Fruit fly (Drosophila melanogaster) whole organism, embryonic: ENCODE data around the gene CG12112.
A peak's percentile ranks its signal among the peaks of the same experiment; 100 is the strongest.

Experiments used
- ATbp ChIP-seq: fragments of 200-800 bp; sonication (Bioruptor generic); optimal IDR thresholded peaks from 2 replicates; lab custom pipeline; 2017; ENCODE audit warnings: missing biosample characterization, mild to moderate bottlenecking, missing genetic modification characterization, missing genetic modification reagents
- Antp ChIP-seq: fragments of 200-800 bp; sonication (Bioruptor generic); optimal IDR thresholded peaks from 3 replicates; lab custom pipeline; 2016; ENCODE audit warnings: missing biosample characterization, missing genetic modification characterization
- Bteb2 ChIP-seq: fragments of 200-800 bp; sonication (Bioruptor generic); optimal IDR thresholded peaks from 2 replicates; lab custom pipeline; 2016; ENCODE audit warnings: missing biosample characterization, missing genetic modification characterization
- CG10147 ChIP-seq: fragments of 200-800 bp; sonication (Bioruptor generic); optimal IDR thresholded peaks from 2 replicates; lab custom pipeline; 2019; ENCODE audit warnings: missing biosample characterization, mild to moderate bottlenecking, missing genetic modification characterization, moderate library complexity
- CG11696 ChIP-seq: fragments of 200-800 bp; sonication (Bioruptor generic); IDR thresholded peaks from 2 replicates; pipeline ENCODE4 v1.3.6; 2022; ENCODE audit warnings: missing biosample characterization, missing genetic modification characterization
- CG12299 ChIP-seq: fragments of 200-800 bp; sonication (Bioruptor generic); optimal IDR thresholded peaks from 2 replicates; lab custom pipeline; 2018; ENCODE audit warnings: missing biosample characterization, mild to moderate bottlenecking, missing genetic modification characterization
- CG14014 ChIP-seq: fragments of 200-800 bp; sonication (Bioruptor generic); IDR thresholded peaks from 2 replicates; pipeline ENCODE4 v1.3.6; 2022; ENCODE audit warnings: missing biosample characterization, missing genetic modification characterization
- CG1792 ChIP-seq: fragments of 200-800 bp; sonication (Bioruptor generic); optimal IDR thresholded peaks from 2 replicates; lab custom pipeline; 2016; ENCODE audit warnings: missing biosample characterization, missing genetic modification characterization
- CG2199 ChIP-seq: fragments of 200-800 bp; sonication (Bioruptor generic); IDR thresholded peaks from 3 replicates; pipeline ENCODE4 v1.3.6; 2022; ENCODE audit warnings: missing biosample characterization, missing genetic modification characterization
- CG30431 ChIP-seq: fragments of 200-800 bp; sonication (Bioruptor generic); optimal IDR thresholded peaks from 2 replicates; lab custom pipeline; 2017; ENCODE audit warnings: missing biosample characterization, missing genetic modification characterization
- CG32767 ChIP-seq: fragments of 200-800 bp; sonication (Bioruptor generic); IDR thresholded peaks from 2 replicates; pipeline ENCODE4 v1.3.6; 2022; ENCODE audit warnings: missing biosample characterization, missing genetic modification characterization
- CG3407 ChIP-seq: fragments of 200-800 bp; sonication (Bioruptor generic); optimal IDR thresholded peaks from 2 replicates; lab custom pipeline; 2018; ENCODE audit warnings: missing biosample characterization, mild to moderate bottlenecking, missing genetic modification characterization
- CG4282 ChIP-seq: fragments of 200-800 bp; sonication (Bioruptor generic); optimal IDR thresholded peaks from 2 replicates; lab custom pipeline; 2016; ENCODE audit warnings: missing biosample characterization, missing genetic modification characterization
- CG4328 ChIP-seq: fragments of 200-800 bp; sonication (Bioruptor generic); optimal IDR thresholded peaks from 3 replicates; lab custom pipeline; 2017; ENCODE audit warnings: missing biosample characterization, missing genetic modification reagents, missing genetic modification characterization
- CG43689 ChIP-seq: fragments of 200-800 bp; sonication (Bioruptor generic); IDR thresholded peaks from 2 replicates; pipeline ENCODE4 v1.3.6; 2022; ENCODE audit warnings: missing biosample characterization, missing genetic modification characterization
- CG5180 ChIP-seq: fragments of 200-800 bp; sonication (Bioruptor generic); optimal IDR thresholded peaks from 3 replicates; lab custom pipeline; 2017; ENCODE audit warnings: missing biosample characterization, missing genetic modification characterization, mild to moderate bottlenecking, moderate library complexity, missing genetic modification reagents
- CG6654 ChIP-seq: fragments of 200-800 bp; sonication (Bioruptor generic); optimal IDR thresholded peaks from 2 replicates; lab custom pipeline; 2017; ENCODE audit warnings: missing biosample characterization, mild to moderate bottlenecking, missing genetic modification characterization
- CG6854 ChIP-seq: fragments of 200-800 bp; sonication (Bioruptor generic); optimal IDR thresholded peaks from 3 replicates; lab custom pipeline; 2017; ENCODE audit warnings: missing biosample characterization, mild to moderate bottlenecking, missing genetic modification characterization
- CG7987 ChIP-seq: fragments of 200-800 bp; sonication (Bioruptor generic); optimal IDR thresholded peaks from 2 replicates; lab custom pipeline; 2018; ENCODE audit warnings: missing biosample characterization, mild to moderate bottlenecking, missing genetic modification characterization, moderate library complexity
- CG8359 ChIP-seq: fragments of 200-800 bp; sonication (Bioruptor generic); optimal IDR thresholded peaks from 2 replicates; lab custom pipeline; 2017; ENCODE audit warnings: missing biosample characterization, mild to moderate bottlenecking, missing genetic modification characterization, borderline replicate concordance
- CG8388 ChIP-seq: fragments of 200-800 bp; sonication (Bioruptor generic); optimal IDR thresholded peaks from 2 replicates; lab custom pipeline; 2019; ENCODE audit warnings: missing biosample characterization, mild to moderate bottlenecking, missing genetic modification characterization, moderate library complexity
- CG8944 ChIP-seq: fragments of 200-800 bp; sonication (Bioruptor generic); optimal IDR thresholded peaks from 3 replicates; lab custom pipeline; 2016; ENCODE audit warnings: missing biosample characterization, missing genetic modification characterization
- D19B ChIP-seq: fragments of 200-800 bp; sonication (Bioruptor generic); optimal IDR thresholded peaks from 2 replicates; lab custom pipeline; 2017; ENCODE audit warnings: missing biosample characterization, mild to moderate bottlenecking, missing genetic modification characterization
- Dip3 ChIP-seq: fragments of 200-800 bp; sonication (Bioruptor generic); optimal IDR thresholded peaks from 3 replicates; lab custom pipeline; 2016; ENCODE audit warnings: missing biosample characterization, missing genetic modification characterization
- Dp ChIP-seq: fragments of 200-800 bp; sonication (Bioruptor generic); optimal IDR thresholded peaks from 2 replicates; lab custom pipeline; 2018; ENCODE audit warnings: missing biosample characterization, mild to moderate bottlenecking, missing genetic modification characterization, moderate library complexity
- E2f2 ChIP-seq: fragments of 200-800 bp; sonication (Bioruptor generic); IDR thresholded peaks from 2 replicates; pipeline ENCODE4 v1.3.6; 2022; ENCODE audit warnings: missing biosample characterization, missing genetic modification characterization
- HmgD ChIP-seq: fragments of 200-800 bp; sonication (Bioruptor generic); optimal IDR thresholded peaks from 3 replicates; lab custom pipeline; 2016; ENCODE audit warnings: missing biosample characterization, missing genetic modification characterization
- HmgZ ChIP-seq: fragments of 200-800 bp; sonication (Bioruptor generic); optimal IDR thresholded peaks from 2 replicates; lab custom pipeline; 2018; ENCODE audit warnings: missing biosample characterization, mild to moderate bottlenecking, missing genetic modification characterization
- Mrtf ChIP-seq: fragments of 200-800 bp; sonication (Bioruptor generic); IDR thresholded peaks from 3 replicates; pipeline ENCODE4 v1.3.6; 2022; ENCODE audit warnings: missing biosample characterization, missing genetic modification characterization
- Nf-YA ChIP-seq: fragments of 200-800 bp; sonication (Bioruptor generic); IDR thresholded peaks from 2 replicates; pipeline ENCODE4 v1.3.6; 2022; ENCODE audit warnings: missing biosample characterization, missing genetic modification characterization
- Six4 ChIP-seq: fragments of 200-800 bp; sonication (Bioruptor generic); optimal IDR thresholded peaks from 2 replicates; lab custom pipeline; 2016; ENCODE audit warnings: missing biosample characterization, missing genetic modification characterization
- Spps ChIP-seq: fragments of 200-800 bp; sonication (Bioruptor generic); optimal IDR thresholded peaks from 2 replicates; lab custom pipeline; 2018; ENCODE audit warnings: missing biosample characterization, mild to moderate bottlenecking, missing genetic modification characterization
- da ChIP-seq: fragments of 200-800 bp; sonication (Bioruptor generic); optimal IDR thresholded peaks from 2 replicates; lab custom pipeline; 2016; ENCODE audit warnings: missing biosample characterization, missing genetic modification characterization
- dimm ChIP-seq: fragments of 200-800 bp; sonication (Bioruptor generic); IDR thresholded peaks from 2 replicates; pipeline ENCODE4 v1.3.6; 2022; ENCODE audit warnings: missing biosample characterization, missing genetic modification characterization
- dm ChIP-seq: fragments of 200-800 bp; sonication (Bioruptor generic); optimal IDR thresholded peaks from 3 replicates; lab custom pipeline; 2016; ENCODE audit warnings: missing biosample characterization, missing genetic modification characterization
- emc ChIP-seq: fragments of 200-800 bp; sonication (Bioruptor generic); optimal IDR thresholded peaks from 2 replicates; lab custom pipeline; 2016; ENCODE audit warnings: missing biosample characterization, missing genetic modification characterization
- en ChIP-seq: fragments of 200-800 bp; sonication (Bioruptor generic); optimal IDR thresholded peaks from 2 replicates; lab custom pipeline; 2016; ENCODE audit warnings: missing biosample characterization, missing genetic modification characterization
- gfzf ChIP-seq: fragments of 200-800 bp; sonication (Bioruptor generic); optimal IDR thresholded peaks from 2 replicates; lab custom pipeline; 2016; ENCODE audit warnings: missing biosample characterization, mild to moderate bottlenecking, missing genetic modification characterization, moderate library complexity
- hbn ChIP-seq: fragments of 200-800 bp; sonication (Bioruptor generic); IDR thresholded peaks from 2 replicates; pipeline ENCODE4 v1.3.6; 2022; ENCODE audit warnings: missing biosample characterization, missing genetic modification characterization; ENCODE audit not compliant: partially characterized antibody
- jing ChIP-seq: fragments of 200-800 bp; sonication (Bioruptor generic); optimal IDR thresholded peaks from 2 replicates; lab custom pipeline; 2018; ENCODE audit warnings: missing biosample characterization, mild to moderate bottlenecking, missing genetic modification characterization
- klu ChIP-seq: fragments of 200-800 bp; sonication (Bioruptor generic); IDR thresholded peaks from 2 replicates; pipeline ENCODE4 v1.3.6; 2022; ENCODE audit warnings: missing biosample characterization, missing genetic modification characterization
- lola ChIP-seq, 3 experiments: fragments of >200 bp in 2 of 3; fragments of 200-800 bp in 1 of 3; sonication (Bioruptor generic) in 1 of 3; optimal IDR thresholded peaks; 2 replicates each; lab custom pipeline; 2017 to 2019; ENCODE audit warnings: missing biosample characterization in 3 of 3, missing genetic modification characterization in 3 of 3, mild to moderate bottlenecking in 1 of 3, moderate library complexity in 1 of 3
- luna ChIP-seq: fragments of 200-800 bp; sonication (Bioruptor generic); optimal IDR thresholded peaks from 2 replicates; lab custom pipeline; 2016; ENCODE audit warnings: missing biosample characterization, missing genetic modification characterization
- nau ChIP-seq: fragments of 200-800 bp; sonication (Bioruptor generic); optimal IDR thresholded peaks from 3 replicates; lab custom pipeline; 2017; ENCODE audit warnings: missing biosample characterization, mild to moderate bottlenecking, missing genetic modification characterization, missing genetic modification reagents
- sd ChIP-seq: fragments of 200-800 bp; sonication (Bioruptor generic); optimal IDR thresholded peaks from 3 replicates; lab custom pipeline; 2018; ENCODE audit warnings: missing biosample characterization, mild to moderate bottlenecking, missing genetic modification characterization, moderate library complexity
- sens ChIP-seq: fragments of 200-800 bp; sonication (Bioruptor generic); peaks from one replicate; lab custom pipeline; 2016; ENCODE audit warnings: missing biosample characterization, missing genetic modification characterization
- so ChIP-seq: fragments of 200-800 bp; sonication (Bioruptor generic); IDR thresholded peaks from 3 replicates; pipeline ENCODE4 v1.3.6; 2022; ENCODE audit warnings: missing biosample characterization, missing genetic modification characterization
- tgo ChIP-seq: fragments of 200-800 bp; sonication (Bioruptor generic); IDR thresholded peaks from 3 replicates; pipeline ENCODE4 v1.3.6; 2022; ENCODE audit warnings: missing biosample characterization, missing genetic modification characterization
- ttk ChIP-seq: fragments of 200-800 bp; sonication (Bioruptor generic); IDR thresholded peaks from 2 replicates; pipeline ENCODE4 v2.1.2; 2022; ENCODE audit warnings: missing biosample characterization, missing genetic modification characterization
- zf30C ChIP-seq: fragments of 200-800 bp; sonication (Bioruptor generic); optimal IDR thresholded peaks from 3 replicates; lab custom pipeline; 2018; ENCODE audit warnings: missing biosample characterization, mild to moderate bottlenecking, missing genetic modification characterization

CG12112 gene

DNA sequence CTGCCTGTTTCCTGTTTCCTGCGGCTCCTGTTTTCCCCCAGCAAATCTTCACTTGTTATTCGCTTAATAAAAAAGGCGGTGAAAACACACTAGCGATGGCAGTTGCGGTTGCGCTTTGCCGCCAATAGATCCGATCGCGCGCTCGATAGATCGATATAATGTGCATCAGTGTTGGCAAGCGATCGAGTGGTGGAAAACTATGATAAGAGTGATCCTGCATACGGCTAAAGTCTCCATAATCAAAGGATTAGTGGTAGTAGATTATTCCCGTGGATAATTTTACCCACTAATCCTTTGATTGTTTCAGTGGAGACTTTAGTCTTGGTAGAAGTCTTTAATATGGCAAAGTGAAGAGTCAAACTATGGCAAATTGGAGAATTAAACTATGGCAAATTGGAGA is 46.2 kb upstream of the CG12112 start, which contains the start of gene Caf1-180 (continued):
- peak; percentile 52 for TF ChIP-seq gfzf
- no peak for TF ChIP-seq Bteb2
- no peak for TF ChIP-seq zf30C (GFP tag; lab: Kevin White, UChicago)
- no peak for TF ChIP-seq CG11696 (GFP tag; lab: Robert Waterston, UW)
- TF ChIP-seq klu (GFP tag; lab: Robert Waterston, UW): no peak
- TF ChIP-seq Dip3 (GFP tag; lab: Kevin White, UChicago): peak; percentile 39
- no peak for TF ChIP-seq CG2199 (GFP tag; lab: Robert Waterston, UW)
- TF ChIP-seq CG1792 (GFP tag; lab: Kevin White, UChicago): no peak
- no peak for TF ChIP-seq CG6854 (GFP tag; lab: Kevin White, UChicago)
- no peak for TF ChIP-seq ttk (GFP tag; lab: Robert Waterston, UW)
- TF ChIP-seq CG4328: no peak
- no peak for TF ChIP-seq tgo
- no peak for TF ChIP-seq CG32767 (GFP tag; lab: Robert Waterston, UW)
- TF ChIP-seq CG5180 (GFP tag; lab: Kevin White, UChicago): no peak
- no peak for TF ChIP-seq CG8388
- no peak for TF ChIP-seq dm (GFP tag; lab: Kevin White, UChicago)
- peak; percentile 56 for TF ChIP-seq HmgD (GFP tag; lab: Kevin White, UChicago)
- no peak for TF ChIP-seq Six4
- TF ChIP-seq sd: no peak
- TF ChIP-seq jing: no peak
- TF ChIP-seq da (GFP tag; lab: Kevin White, UChicago): no peak
- no peak for TF ChIP-seq nau (GFP tag; lab: Kevin White, UChicago)
- no peak for TF ChIP-seq so (GFP tag; lab: Robert Waterston, UW)
- no peak for TF ChIP-seq ATbp (GFP tag; lab: Kevin White, UChicago)
- TF ChIP-seq CG6654 (GFP tag; lab: Kevin White, UChicago): no peak
- TF ChIP-seq CG8944 (GFP tag; lab: Kevin White, UChicago): peak; percentile 9
- TF ChIP-seq CG4282 (GFP tag; lab: Kevin White, UChicago): peak; percentile 45
- no peak for TF ChIP-seq dimm (GFP tag; lab: Robert Waterston, UW)
- TF ChIP-seq CG30431 (GFP tag; lab: Kevin White, UChicago): no peak
- no peak for TF ChIP-seq en (GFP tag; lab: Kevin White, UChicago)
- TF ChIP-seq CG7987 (GFP tag; lab: Kevin White, UChicago): no peak
- TF ChIP-seq Dp (GFP tag; lab: Kevin White, UChicago): peak; percentile 83
- TF ChIP-seq Antp (GFP tag; lab: Kevin White, UChicago): peak; percentile 42
- TF ChIP-seq CG43689: no peak
- no peak for TF ChIP-seq luna (GFP tag; lab: Kevin White, UChicago)
- TF ChIP-seq sens: peak; percentile 23
- TF ChIP-seq Spps (tag; lab: Kevin White, UChicago): no peak
- no peak for TF ChIP-seq CG12299 (tag; lab: Kevin White, UChicago)
- no peak for TF ChIP-seq Nf-YA (GFP tag; lab: Robert Waterston, UW)
- TF ChIP-seq HmgZ (tag; lab: Kevin White, UChicago): peak; percentile 54
- no peak for TF ChIP-seq D19B (GFP tag; lab: Kevin White, UChicago)
- peak; percentile 57 for TF ChIP-seq hbn (GFP tag; lab: Robert Waterston, UW)
- no peak for TF ChIP-seq emc
- TF ChIP-seq Mrtf (GFP tag; lab: Robert Waterston, UW): no peak
- TF ChIP-seq E2f2 (GFP tag; lab: Robert Waterston, UW): peak; percentile 82
- no peak for TF ChIP-seq CG8359 (GFP tag; lab: Kevin White, UChicago)
- no peak for TF ChIP-seq CG10147
- TF ChIP-seq CG14014 (GFP tag; lab: Robert Waterston, UW): no peak
- TF ChIP-seq CG3407 (GFP tag; lab: Kevin White, UChicago): no peak
- TF ChIP-seq lola (GFP tag; optimal IDR thresholded peaks at IDR 0.05; lab: Kevin White, UChicago): peak in 1 of 3 experiments; percentile 17
